Fruit fly (Drosophila melanogaster) whole organism, embryonic: ENCODE measurements around the gene a10.

Experiments used
- CG15696 ChIP-seq: fragments of 200-800 bp; sonication (Bioruptor generic); optimal IDR thresholded peaks from 2 replicates; lab custom pipeline; 2019; ENCODE audit warnings: missing biosample characterization, mild to moderate bottlenecking, missing genetic modification characterization, moderate library complexity
- CG4360 ChIP-seq: fragments of 200-800 bp; sonication (Bioruptor generic); IDR thresholded peaks from 2 replicates; pipeline ENCODE4 v1.3.6; 2022; ENCODE audit warnings: missing biosample characterization, missing genetic modification characterization
- CG8478 ChIP-seq: fragments of >200 bp; optimal IDR thresholded peaks from 2 replicates; lab custom pipeline; 2018
- CG9817 ChIP-seq: fragments of 200-800 bp; sonication (Bioruptor generic); optimal IDR thresholded peaks from 2 replicates; lab custom pipeline; 2018; ENCODE audit warnings: missing biosample characterization, mild to moderate bottlenecking, missing genetic modification characterization, moderate library complexity
- Jarid2 ChIP-seq: fragments of 200-800 bp; sonication (Bioruptor generic); optimal IDR thresholded peaks from 3 replicates; lab custom pipeline; 2017; ENCODE audit warnings: mild to moderate bottlenecking, missing biosample characterization, missing genetic modification reagents, missing genetic modification characterization
- en ChIP-seq: fragments of 200-800 bp; sonication (Bioruptor generic); optimal IDR thresholded peaks from 2 replicates; lab custom pipeline; 2016; ENCODE audit warnings: missing biosample characterization, missing genetic modification characterization
- kay ChIP-seq: fragments of 200-800 bp; sonication (Bioruptor generic); optimal IDR thresholded peaks from 2 replicates; lab custom pipeline; 2016; ENCODE audit warnings: missing biosample characterization, missing genetic modification characterization

dm6 chr3L:17007496-17007895 lies 16.0 kb downstream of the a10 start:
- no peak for TF ChIP-seq CG4360 (GFP tag; lab: Robert Waterston, UW)
- TF ChIP-seq kay (GFP tag; lab: Kevin White, UChicago) = no peak
- TF ChIP-seq CG9817 (tag; lab: Kevin White, UChicago) = no peak
- TF ChIP-seq Jarid2 (GFP tag; lab: Kevin White, UChicago) = no peak
- TF ChIP-seq en (GFP tag; lab: Kevin White, UChicago) = no peak
- TF ChIP-seq CG8478 (lab: Kevin White, UChicago) = no peak
- no peak for TF ChIP-seq CG15696 (tag; lab: Kevin White, UChicago)
